Worm (Caenorhabditis elegans) whole organism, mixed stage, embryonic: Measurements from ENCODE around the gene srg-67.

Source experiments
- bed-3 ChIP-seq: fragments of 200-800 bp; sonication (Bioruptor generic); optimal IDR thresholded peaks from 3 replicates; lab custom pipeline; 2018; ENCODE audit warnings: mild to moderate bottlenecking, missing genetic modification characterization, moderate library complexity, missing compliant biosample characterization
- blmp-1 ChIP-seq: fragments of 150-350 bp; optimal IDR thresholded peaks from 2 replicates; lab custom pipeline; 2014; ENCODE audit warnings: missing biosample characterization, missing genetic modification characterization
- ceh-39 ChIP-seq: fragments of 150-350 bp; optimal IDR thresholded peaks from 2 replicates; lab custom pipeline; 2014; ENCODE audit warnings: missing biosample characterization, missing genetic modification characterization
- ceh-43 ChIP-seq: fragments of 200-800 bp; sonication (Bioruptor generic); optimal IDR thresholded peaks from 2 replicates; lab custom pipeline; 2018; ENCODE audit warnings: mild to moderate bottlenecking, missing genetic modification characterization, moderate library complexity, missing compliant biosample characterization
- ces-1 ChIP-seq: fragments of 150-350 bp; optimal IDR thresholded peaks from 2 replicates; lab custom pipeline; 2014; ENCODE audit warnings: missing biosample characterization, missing genetic modification reagents, missing genetic modification characterization
- drap-1 ChIP-seq: fragments of 200-800 bp; sonication (Bioruptor generic); optimal IDR thresholded peaks from 3 replicates; lab custom pipeline; 2018; ENCODE audit warnings: mild to moderate bottlenecking, missing genetic modification characterization, missing compliant biosample characterization
- elt-1 ChIP-seq: sonication (generic microtip); optimal IDR thresholded peaks from 2 replicates; lab custom pipeline; 2017; ENCODE audit warnings: missing genetic modification characterization, mild to moderate bottlenecking, missing compliant biosample characterization, antibody characterized with exemption, moderate library complexity, borderline replicate concordance; ENCODE audit not compliant: insufficient read depth
- elt-3 ChIP-seq: fragments of 150-350 bp; optimal IDR thresholded peaks from 2 replicates; lab custom pipeline; 2014; ENCODE audit warnings: missing biosample characterization, missing genetic modification characterization
- flh-1 ChIP-seq: fragments of 200-800 bp; sonication (Bioruptor generic); optimal IDR thresholded peaks from 2 replicates; lab custom pipeline; 2018; ENCODE audit warnings: mild to moderate bottlenecking, missing genetic modification characterization, moderate library complexity, missing compliant biosample characterization
- ham-2 ChIP-seq: fragments of 200-800 bp; sonication (Bioruptor generic); optimal IDR thresholded peaks from 2 replicates; lab custom pipeline; 2018; ENCODE audit warnings: mild to moderate bottlenecking, missing genetic modification characterization, missing compliant biosample characterization
- hlh-1 ChIP-seq: fragments of 150-350 bp; optimal IDR thresholded peaks from 2 replicates; lab custom pipeline; 2014; ENCODE audit warnings: missing biosample characterization, missing genetic modification reagents, missing genetic modification characterization
- lin-13 ChIP-seq: fragments of 150-350 bp; optimal IDR thresholded peaks from 2 replicates; lab custom pipeline; 2014; ENCODE audit warnings: missing biosample characterization, missing genetic modification characterization
- lin-32 ChIP-seq: fragments of 200-800 bp; sonication (Bioruptor generic); optimal IDR thresholded peaks from 2 replicates; lab custom pipeline; 2018; ENCODE audit warnings: mild to moderate bottlenecking, missing genetic modification characterization, missing compliant biosample characterization
- lsy-2 ChIP-seq: fragments of 150-350 bp; optimal IDR thresholded peaks from 2 replicates; lab custom pipeline; 2014; ENCODE audit warnings: missing biosample characterization, missing genetic modification characterization
- mab-5 ChIP-seq: fragments of 150-350 bp; optimal IDR thresholded peaks from 2 replicates; lab custom pipeline; 2014; ENCODE audit warnings: missing biosample characterization, missing genetic modification characterization
- mep-1 ChIP-seq: fragments of 150-350 bp; optimal IDR thresholded peaks from 2 replicates; lab custom pipeline; 2017; ENCODE audit warnings: missing biosample characterization, missing genetic modification reagents, missing genetic modification characterization, inconsistent platforms
- mls-2 ChIP-seq: sonication (generic microtip); optimal IDR thresholded peaks from 2 replicates; lab custom pipeline; 2016; ENCODE audit warnings: mild to moderate bottlenecking, missing genetic modification characterization, moderate library complexity, missing compliant biosample characterization
- nhr-12 ChIP-seq: fragments of 150-350 bp; optimal IDR thresholded peaks from 2 replicates; lab custom pipeline; 2014; ENCODE audit warnings: missing biosample characterization, missing genetic modification characterization
- nhr-2 ChIP-seq: fragments of 150-350 bp; optimal IDR thresholded peaks from 2 replicates; lab custom pipeline; 2014; ENCODE audit warnings: missing biosample characterization, missing genetic modification characterization
- nhr-28 ChIP-seq: fragments of 150-350 bp; optimal IDR thresholded peaks from 2 replicates; lab custom pipeline; 2014; ENCODE audit warnings: missing biosample characterization, missing genetic modification characterization
- nhr-76 ChIP-seq: sonication (generic microtip); optimal IDR thresholded peaks from 2 replicates; lab custom pipeline; 2017; ENCODE audit warnings: missing biosample characterization, missing genetic modification characterization
- pha-4 ChIP-seq: fragments of 150-350 bp; optimal IDR thresholded peaks from 2 replicates; lab custom pipeline; 2018; ENCODE audit warnings: missing biosample characterization, missing genetic modification reagents, missing genetic modification characterization
- sem-2 ChIP-seq: fragments of 200-800 bp; sonication (Bioruptor generic); optimal IDR thresholded peaks from 2 replicates; lab custom pipeline; 2018; ENCODE audit warnings: mild to moderate bottlenecking, missing genetic modification characterization, missing compliant biosample characterization
- snpc-4 ChIP-seq: fragments of 150-350 bp; optimal IDR thresholded peaks from 2 replicates; lab custom pipeline; 2014; ENCODE audit warnings: missing biosample characterization, missing genetic modification characterization
- sptf-1 ChIP-seq: sonication (generic microtip); optimal IDR thresholded peaks from 2 replicates; lab custom pipeline; 2017; ENCODE audit warnings: mild to moderate bottlenecking, missing genetic modification characterization, moderate library complexity, missing compliant biosample characterization
- tbx-8 ChIP-seq: fragments of 200-800 bp; sonication (Bioruptor generic); optimal IDR thresholded peaks from 2 replicates; lab custom pipeline; 2018; ENCODE audit warnings: mild to moderate bottlenecking, missing genetic modification characterization, moderate library complexity, missing compliant biosample characterization
- unc-120 ChIP-seq: sonication (generic microtip); optimal IDR thresholded peaks from 2 replicates; lab custom pipeline; 2017; ENCODE audit warnings: missing genetic modification characterization, missing compliant biosample characterization; ENCODE audit not compliant: poor library complexity, severe bottlenecking
- unc-39 ChIP-seq: fragments of 150-350 bp; optimal IDR thresholded peaks from 2 replicates; lab custom pipeline; 2014; ENCODE audit warnings: missing biosample characterization, missing genetic modification characterization
- unc-62 ChIP-seq: fragments of 150-350 bp; optimal IDR thresholded peaks from 2 replicates; lab custom pipeline; 2014; ENCODE audit warnings: missing biosample characterization, missing genetic modification reagents, missing genetic modification characterization
- zip-8 ChIP-seq: fragments of 150-350 bp; optimal IDR thresholded peaks from 2 replicates; lab custom pipeline; 2014; ENCODE audit warnings: missing biosample characterization, missing genetic modification characterization
- ztf-11 ChIP-seq: fragments of 150-350 bp; optimal IDR thresholded peaks from 2 replicates; lab custom pipeline; 2014; ENCODE audit warnings: missing biosample characterization, missing genetic modification characterization

The srg-67 gene

ce11 chrV:5504807-5505442, 42.1 kb upstream of the srg-67 start, which contains the start of the genes dnj-19 and nhr-47 (continued):
- TF ChIP-seq mls-2 (tag; lab: Kevin White, UChicago) = peak; percentile 76
- peak; percentile 95 for TF ChIP-seq lin-13 (tag; lab: Kevin White, UChicago)
- no peak for TF ChIP-seq flh-1 (GFP tag; lab: Kevin White, UChicago)
- no peak for TF ChIP-seq nhr-2 (tag; lab: Kevin White, UChicago)
- no peak for TF ChIP-seq nhr-28
- peak; percentile 19 for TF ChIP-seq unc-62 (GFP tag; lab: Kevin White, UChicago)
- peak; percentile 68 for TF ChIP-seq ceh-43 (GFP tag; lab: Kevin White, UChicago)
- peak; percentile 7 for TF ChIP-seq hlh-1
- TF ChIP-seq lin-32 (GFP tag; lab: Kevin White, UChicago) = peak; percentile 37

ce11 chrV:5504295-5504694, 41.5 kb upstream of the srg-67 start:
- TF ChIP-seq sem-2 (GFP tag; lab: Kevin White, UChicago) (no peak), zip-8 (tag; lab: Kevin White, UChicago) (no peak), sptf-1 (tag; lab: Kevin White, UChicago) (no peak), unc-39 (tag; lab: Kevin White, UChicago) (no peak), ham-2 (GFP tag; lab: Kevin White, UChicago) (no peak), unc-62 (GFP tag; lab: Kevin White, UChicago) (no peak), ztf-11 (tag; lab: Kevin White, UChicago) (no peak), unc-120 (no peak), tbx-8 (GFP tag; lab: Kevin White, UChicago) (no peak), mep-1 (tag; lab: Kevin White, UChicago) (no peak)
- TF ChIP-seq, all 35 proteins: peak for 0

DNA sequence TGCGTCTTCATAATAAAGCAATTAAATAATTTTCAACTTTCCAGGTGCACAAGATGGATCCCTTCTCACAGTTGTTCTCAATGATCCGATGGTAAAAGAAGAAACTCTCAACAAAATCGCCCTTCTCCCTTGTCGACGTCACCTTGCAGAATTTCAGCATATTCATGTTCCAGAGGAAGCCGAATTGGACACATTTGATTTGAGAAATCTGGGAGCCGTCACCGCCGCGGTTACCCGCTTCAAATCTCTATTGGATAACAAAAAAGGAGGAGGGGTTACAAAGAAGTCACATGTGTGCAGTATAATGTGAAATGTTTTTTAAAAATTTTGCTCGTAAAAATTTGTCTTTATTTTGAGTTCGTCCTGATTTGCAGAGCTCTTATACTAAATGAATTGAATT, 39.9 kb upstream of the srg-67 start:
- TF ChIP-seq flh-1 (GFP tag; lab: Kevin White, UChicago) (no peak), blmp-1 (no peak), nhr-28 (no peak), ham-2 (GFP tag; lab: Kevin White, UChicago) (no peak), mab-5 (tag; lab: Kevin White, UChicago) (no peak), unc-120 (no peak), ceh-43 (GFP tag; lab: Kevin White, UChicago) (no peak), mls-2 (tag; lab: Kevin White, UChicago) (no peak), nhr-76 (tag; lab: Kevin White, UChicago) (no peak), nhr-12 (tag; lab: Kevin White, UChicago) (no peak), elt-1 (no peak), drap-1 (no peak), ces-1 (GFP tag; lab: Kevin White, UChicago) (no peak), ztf-11 (tag; lab: Kevin White, UChicago) (no peak), bed-3 (no peak), unc-39 (tag; lab: Kevin White, UChicago) (no peak), elt-3 (no peak), nhr-2 (tag; lab: Kevin White, UChicago) (no peak), zip-8 (tag; lab: Kevin White, UChicago) (no peak)

DNA sequence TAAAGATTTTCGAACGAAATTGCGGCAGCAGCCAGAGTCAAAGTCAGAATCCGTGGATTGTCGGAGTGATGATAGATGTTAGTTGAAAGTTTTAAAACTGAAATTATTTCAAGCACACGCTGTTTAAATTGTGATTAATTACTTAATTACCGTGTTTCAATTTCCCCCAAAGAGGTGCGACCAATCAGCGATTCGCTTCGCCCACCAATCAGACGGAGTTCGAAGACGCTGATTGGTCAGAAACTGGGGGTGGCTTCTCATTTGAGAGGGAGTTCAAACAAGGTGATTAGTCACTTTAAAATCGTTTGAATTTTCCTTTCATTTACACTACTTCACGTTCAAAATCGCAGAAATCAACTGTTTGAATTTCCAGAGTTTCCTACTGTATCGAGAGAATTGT, 36.7 kb upstream of the srg-67 start:
- TF ChIP-seq flh-1 (GFP tag; lab: Kevin White, UChicago) = no peak

ce11 chrV:5493447-5493846, 30.7 kb upstream of the srg-67 start, which contains the start of gene T05C3.2:
Gene T05C3.2 (plus strand): TSS chrV:5493747.
- no peak for TF ChIP-seq mab-5 (tag; lab: Kevin White, UChicago)
- TF ChIP-seq nhr-28 = no peak
- no peak for TF ChIP-seq lin-13 (tag; lab: Kevin White, UChicago)
- TF ChIP-seq nhr-2 (tag; lab: Kevin White, UChicago) = no peak
- no peak for TF ChIP-seq blmp-1
- no peak for TF ChIP-seq elt-3
- no peak for TF ChIP-seq snpc-4
- no peak for TF ChIP-seq pha-4 (tag; lab: Kevin White, UChicago)
- TF ChIP-seq elt-1 = no peak
- no peak for TF ChIP-seq ceh-39
- TF ChIP-seq zip-8 (tag; lab: Kevin White, UChicago) = no peak
- no peak for TF ChIP-seq unc-39 (tag; lab: Kevin White, UChicago)
- TF ChIP-seq ceh-43 (GFP tag; lab: Kevin White, UChicago) = no peak
- TF ChIP-seq drap-1 = no peak
- no peak for TF ChIP-seq ces-1 (GFP tag; lab: Kevin White, UChicago)
- TF ChIP-seq lsy-2 (tag; lab: Kevin White, UChicago) = no peak
- no peak for TF ChIP-seq tbx-8 (GFP tag; lab: Kevin White, UChicago)
